Worm (Caenorhabditis elegans) whole organism, L1 larva: ENCODE data around the gene gpla-1.

Source experiments
- C04F5.9 ChIP-seq: sonication (generic microtip); optimal IDR thresholded peaks from 2 replicates; lab custom pipeline; 2016; ENCODE audit warnings: missing genetic modification characterization, missing compliant biosample characterization
- C16A3.4 ChIP-seq: fragments of 150-350 bp; optimal IDR thresholded peaks from 2 replicates; lab custom pipeline; 2014; ENCODE audit warnings: missing biosample characterization, missing genetic modification characterization
- C34B4.2 ChIP-seq: sonication (generic microtip); optimal IDR thresholded peaks from 2 replicates; lab custom pipeline; 2017; ENCODE audit warnings: mild to moderate bottlenecking, missing genetic modification characterization, missing compliant biosample characterization
- Y116A8C.19 ChIP-seq: sonication (generic microtip); optimal IDR thresholded peaks from 2 replicates; lab custom pipeline; 2016; ENCODE audit warnings: missing compliant biosample characterization, missing genetic modification characterization, borderline replicate concordance
- aha-1 ChIP-seq: fragments of 150-350 bp; optimal IDR thresholded peaks from 2 replicates; lab custom pipeline; 2014; ENCODE audit warnings: missing biosample characterization, missing genetic modification characterization
- blmp-1 ChIP-seq: fragments of 150-350 bp; optimal IDR thresholded peaks from 2 replicates; lab custom pipeline; 2014; ENCODE audit warnings: missing biosample characterization, missing genetic modification characterization
- ceh-63 ChIP-seq: fragments of 200-800 bp; sonication (Bioruptor generic); optimal IDR thresholded peaks from 2 replicates; lab custom pipeline; 2018; ENCODE audit warnings: mild to moderate bottlenecking, missing genetic modification characterization, missing compliant biosample characterization
- ceh-82 ChIP-seq, 3 experiments: fragments of 150-350 bp in 1 of 3; sonication (generic microtip) in 2 of 3; optimal IDR thresholded peaks; 2 replicates each; lab custom pipeline; 2014 to 2017; ENCODE audit warnings: missing biosample characterization in 3 of 3, missing genetic modification characterization in 3 of 3
- ces-1 ChIP-seq: fragments of 150-350 bp; optimal IDR thresholded peaks from 2 replicates; lab custom pipeline; 2014; ENCODE audit warnings: missing biosample characterization, missing genetic modification reagents, missing genetic modification characterization
- dpl-1 ChIP-seq, 3 experiments: fragments of 150-350 bp in 2 of 3; sonication (generic microtip) in 1 of 3; optimal IDR thresholded peaks; 2 replicates each; lab custom pipeline; 2014 to 2017; ENCODE audit warnings: missing biosample characterization in 3 of 3, missing genetic modification characterization in 3 of 3, missing genetic modification reagents in 3 of 3
- efl-1 ChIP-seq, 4 experiments: fragments of 150-350 bp; optimal IDR thresholded peaks in 3 of 4; peaks in 1 of 4; 1 replicate in 1 of 4; 2 replicates in 3 of 4; lab custom pipeline; 2014; ENCODE audit warnings: missing biosample characterization in 2 of 4, missing genetic modification characterization in 2 of 4, missing genetic modification reagents in 2 of 4
- efl-3 ChIP-seq: fragments of 200-800 bp; sonication (Bioruptor generic); optimal IDR thresholded peaks from 2 replicates; lab custom pipeline; 2018; ENCODE audit warnings: mild to moderate bottlenecking, missing genetic modification characterization, missing compliant biosample characterization
- egl-27 ChIP-seq, 2 experiments: fragments of 150-350 bp in 1 of 2; sonication (generic microtip); optimal IDR thresholded peaks; 3 replicates each; lab custom pipeline; 2017 to 2018; ENCODE audit warnings: missing biosample characterization in 2 of 2, missing genetic modification characterization in 2 of 2, missing genetic modification reagents in 2 of 2
- elt-2 ChIP-seq: sonication (generic microtip); optimal IDR thresholded peaks from 2 replicates; lab custom pipeline; 2016; ENCODE audit warnings: missing genetic modification characterization, mild to moderate bottlenecking, inconsistent platforms, missing compliant biosample characterization, missing genetic modification reagents
- fkh-4 ChIP-seq: sonication (generic microtip); optimal IDR thresholded peaks from 2 replicates; lab custom pipeline; 2016; ENCODE audit warnings: missing compliant biosample characterization, missing genetic modification characterization, borderline replicate concordance
- fos-1 ChIP-seq: fragments of 150-350 bp; optimal IDR thresholded peaks from 2 replicates; lab custom pipeline; 2014; ENCODE audit warnings: missing biosample characterization, missing genetic modification characterization
- grh-1 ChIP-seq: fragments of 200-800 bp; sonication (Bioruptor generic); IDR thresholded peaks from 2 replicates; pipeline ENCODE4 v1.3.6; 2022; ENCODE audit warnings: missing genetic modification reagents, missing genetic modification characterization, missing compliant biosample characterization
- hlh-17 ChIP-seq: fragments of 200-800 bp; sonication (Bioruptor generic); optimal IDR thresholded peaks from 2 replicates; lab custom pipeline; 2018; ENCODE audit warnings: missing genetic modification characterization, mild to moderate bottlenecking, missing compliant biosample characterization, moderate library complexity, borderline replicate concordance
- hpl-2 ChIP-seq: fragments of 150-350 bp; optimal IDR thresholded peaks from 2 replicates; lab custom pipeline; 2014; ENCODE audit warnings: missing biosample characterization, missing genetic modification reagents, missing genetic modification characterization
- isw-1 ChIP-seq: fragments of 200-800 bp; sonication (Bioruptor generic); IDR thresholded peaks from 2 replicates; pipeline ENCODE4 v1.3.6; 2022; ENCODE audit warnings: missing genetic modification characterization, missing compliant biosample characterization
- lin-14 ChIP-seq: fragments of 200-800 bp; sonication (Bioruptor generic); optimal IDR thresholded peaks from 2 replicates; lab custom pipeline; 2018; ENCODE audit warnings: mild to moderate bottlenecking, missing genetic modification characterization, moderate library complexity, missing compliant biosample characterization
- lin-15B ChIP-seq: fragments of 150-350 bp; sonication (generic microtip); optimal IDR thresholded peaks from 3 replicates; lab custom pipeline; 2014; ENCODE audit warnings: missing biosample characterization, missing genetic modification characterization
- lin-35 ChIP-seq, 2 experiments: fragments of 150-350 bp; optimal IDR thresholded peaks; 2 replicates each; lab custom pipeline; 2014; ENCODE audit warnings: missing biosample characterization in 2 of 2, missing genetic modification characterization in 2 of 2, missing genetic modification reagents in 2 of 2
- lin-39 ChIP-seq: fragments of 150-350 bp; optimal IDR thresholded peaks from 2 replicates; lab custom pipeline; 2014; ENCODE audit warnings: missing biosample characterization, missing genetic modification reagents, missing genetic modification characterization
- lsy-2 ChIP-seq, 2 experiments: fragments of 150-350 bp; optimal IDR thresholded peaks; 2 replicates each; lab custom pipeline; 2014; ENCODE audit warnings: missing biosample characterization in 2 of 2, missing genetic modification characterization in 2 of 2
- mdl-1 ChIP-seq, 2 experiments: fragments of 150-350 bp; optimal IDR thresholded peaks; 2 replicates each; lab custom pipeline; 2014 to 2017; ENCODE audit warnings: missing biosample characterization in 2 of 2, missing genetic modification characterization in 2 of 2, inconsistent platforms in 1 of 2
- mef-2 ChIP-seq: fragments of 150-350 bp; optimal IDR thresholded peaks from 2 replicates; lab custom pipeline; 2014; ENCODE audit warnings: missing biosample characterization, missing genetic modification characterization
- mep-1 ChIP-seq: fragments of 150-350 bp; optimal IDR thresholded peaks from 2 replicates; lab custom pipeline; 2014; ENCODE audit warnings: missing biosample characterization, missing genetic modification characterization
- nhr-12 ChIP-seq: sonication (generic microtip); optimal IDR thresholded peaks from 2 replicates; lab custom pipeline; 2017; ENCODE audit warnings: missing biosample characterization, missing genetic modification characterization
- nhr-19 ChIP-seq: fragments of 200-800 bp; sonication (Bioruptor generic); conservative IDR thresholded peaks from 2 replicates; pipeline ENCODE4 v1.3.6; 2022; ENCODE audit warnings: missing genetic modification characterization, missing compliant biosample characterization
- nhr-20 ChIP-seq: sonication (generic microtip); optimal IDR thresholded peaks from 2 replicates; lab custom pipeline; 2016; ENCODE audit warnings: mild to moderate bottlenecking, missing genetic modification characterization, missing compliant biosample characterization
- nhr-237 ChIP-seq: fragments of 150-350 bp; optimal IDR thresholded peaks from 2 replicates; lab custom pipeline; 2014; ENCODE audit warnings: missing biosample characterization, missing genetic modification characterization
- nhr-28 ChIP-seq: fragments of 150-350 bp; optimal IDR thresholded peaks from 2 replicates; lab custom pipeline; 2014; ENCODE audit warnings: missing biosample characterization, missing genetic modification characterization
- nhr-47 ChIP-seq: sonication (generic microtip); optimal IDR thresholded peaks from 2 replicates; lab custom pipeline; 2016; ENCODE audit warnings: mild to moderate bottlenecking, missing genetic modification characterization, moderate library complexity, missing compliant biosample characterization
- nhr-76 ChIP-seq: sonication (generic microtip); optimal IDR thresholded peaks from 2 replicates; lab custom pipeline; 2017; ENCODE audit warnings: missing biosample characterization, missing genetic modification characterization
- nhr-85 ChIP-seq: sonication (generic microtip); peaks from one replicate; lab custom pipeline; 2016; ENCODE audit warnings: missing genetic modification characterization, inconsistent platforms, missing compliant biosample characterization
- nhr-90 ChIP-seq: sonication (generic microtip); optimal IDR thresholded peaks from 2 replicates; lab custom pipeline; 2016; ENCODE audit warnings: mild to moderate bottlenecking, missing genetic modification characterization, missing compliant biosample characterization; ENCODE audit not compliant: poor library complexity
- pag-3 ChIP-seq: sonication (generic microtip); optimal IDR thresholded peaks from 2 replicates; lab custom pipeline; 2017; ENCODE audit warnings: missing genetic modification characterization, mild to moderate bottlenecking, missing compliant biosample characterization, antibody characterized with exemption, borderline replicate concordance; ENCODE audit not compliant: insufficient read depth
- pax-3 ChIP-seq: fragments of 200-800 bp; sonication (Bioruptor generic); optimal IDR thresholded peaks from 2 replicates; lab custom pipeline; 2018; ENCODE audit warnings: mild to moderate bottlenecking, missing genetic modification characterization, moderate library complexity, missing compliant biosample characterization
- rnt-1 ChIP-seq: sonication (generic microtip); optimal IDR thresholded peaks from 2 replicates; lab custom pipeline; 2016; ENCODE audit warnings: mild to moderate bottlenecking, missing genetic modification characterization, moderate library complexity, missing compliant biosample characterization
- snu-23 ChIP-seq: sonication (generic microtip); optimal IDR thresholded peaks from 2 replicates; lab custom pipeline; 2016; ENCODE audit warnings: missing genetic modification characterization, missing compliant biosample characterization
- sup-37 ChIP-seq: fragments of 200-800 bp; sonication (Bioruptor generic); optimal IDR thresholded peaks from 2 replicates; lab custom pipeline; 2018; ENCODE audit warnings: mild to moderate bottlenecking, missing genetic modification characterization, missing compliant biosample characterization
- tlp-1 ChIP-seq: fragments of 150-350 bp; optimal IDR thresholded peaks from 2 replicates; lab custom pipeline; 2014; ENCODE audit warnings: missing biosample characterization, missing genetic modification characterization
- unc-130 ChIP-seq: fragments of 150-350 bp; optimal IDR thresholded peaks from 2 replicates; lab custom pipeline; 2017; ENCODE audit warnings: missing biosample characterization, missing genetic modification characterization, inconsistent platforms
- unc-30 ChIP-seq: sonication (generic microtip); optimal IDR thresholded peaks from 2 replicates; lab custom pipeline; 2017; ENCODE audit warnings: missing biosample characterization, missing genetic modification characterization
- unc-62 ChIP-seq: fragments of 150-350 bp; optimal IDR thresholded peaks from 2 replicates; lab custom pipeline; 2014; ENCODE audit warnings: missing biosample characterization, missing genetic modification reagents, missing genetic modification characterization
- unc-98 ChIP-seq: fragments of 200-800 bp; sonication (Bioruptor generic); IDR thresholded peaks from 2 replicates; pipeline ENCODE4 v1.3.6; 2022; ENCODE audit warnings: missing genetic modification characterization, missing compliant biosample characterization
- ztf-11 ChIP-seq, 2 experiments: sonication (generic microtip); optimal IDR thresholded peaks; 2 replicates each; lab custom pipeline; 2016 to 2017; ENCODE audit warnings: missing genetic modification characterization in 2 of 2, missing biosample characterization in 1 of 2, missing compliant biosample characterization in 1 of 2

Gene gpla-1

DNA sequence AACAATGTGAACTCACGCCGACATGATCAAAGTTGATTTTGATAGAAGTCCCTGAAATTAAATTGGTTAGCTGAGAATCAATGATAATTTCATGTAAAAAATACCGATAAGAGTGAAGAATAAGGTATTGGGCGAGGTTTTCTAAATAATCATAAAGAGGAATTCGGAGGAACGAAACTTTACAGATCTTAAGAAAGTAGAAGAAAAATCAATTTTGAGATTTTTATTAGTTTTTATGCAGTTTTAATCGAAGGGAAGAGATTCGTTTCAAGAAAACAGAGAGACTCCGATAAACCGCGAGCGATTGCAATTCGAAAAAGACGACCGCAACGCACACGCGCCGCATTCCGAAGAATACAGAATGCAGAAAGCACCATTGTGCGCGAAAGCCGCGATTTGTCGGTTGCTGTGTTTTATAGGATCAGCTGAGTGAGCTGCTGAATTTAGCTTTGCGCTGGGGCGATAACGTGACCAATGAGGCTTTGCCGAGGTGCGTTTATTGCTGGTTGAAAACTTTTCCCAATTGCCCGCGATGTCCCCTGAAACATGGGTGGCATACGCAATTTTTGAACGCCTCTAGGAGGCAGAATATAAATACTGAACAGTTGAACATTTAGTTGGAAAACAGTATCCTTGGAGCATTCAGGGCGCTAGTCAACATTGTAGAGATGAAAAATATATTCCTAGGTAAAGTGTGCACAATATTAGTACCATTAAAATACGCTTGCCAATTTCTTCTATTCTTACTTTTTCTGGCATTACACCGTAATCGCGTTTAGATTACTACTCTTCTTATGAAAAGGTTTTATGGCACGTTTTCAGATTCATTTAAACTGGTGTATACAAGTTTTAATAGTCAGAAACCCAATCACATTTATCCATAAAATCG, 42.3 kb upstream of the gpla-1 start, which contains the start of gene snr-4 (continued):
- peak; percentile 91 for TF ChIP-seq elt-2 (tag; lab: Kevin White, UChicago)
- no peak for TF ChIP-seq Y116A8C.19 (tag; lab: Kevin White, UChicago)
- TF ChIP-seq unc-130 (tag; lab: Kevin White, UChicago), result peak; percentile 66
- TF ChIP-seq nhr-85 (tag; lab: Kevin White, UChicago), result peak; percentile 98
- peak in 1 of 2 experiments; percentile 76 for TF ChIP-seq egl-27 (tag; optimal IDR thresholded peaks at IDR 0.05; lab: Kevin White, UChicago)
- TF ChIP-seq efl-3 (GFP tag; lab: Kevin White, UChicago), result peak; percentile 68
- TF ChIP-seq ceh-63 (GFP tag; lab: Kevin White, UChicago), result peak; percentile 89
- peak; percentile 84 for TF ChIP-seq C16A3.4 (tag; lab: Kevin White, UChicago)
- TF ChIP-seq lin-35 (GFP tag; optimal IDR thresholded peaks at IDR 0.05; lab: Kevin White, UChicago), result peak; percentile 85 to 90
- peak in 1 of 2 experiments; percentile 91 for TF ChIP-seq ztf-11 (tag; optimal IDR thresholded peaks at IDR 0.05; lab: Kevin White, UChicago)
- peak; percentile 76 for TF ChIP-seq nhr-237
- TF ChIP-seq snu-23 (GFP tag; lab: Kevin White, UChicago), result peak; percentile 97
- TF ChIP-seq pax-3, result peak; percentile 98
- TF ChIP-seq lin-39 (tag; lab: Kevin White, UChicago), result peak; percentile 86
- peak; percentile 36 for TF ChIP-seq pag-3 (tag; lab: Kevin White, UChicago)
- TF ChIP-seq nhr-47, result peak; percentile 98
- peak; percentile 98 for TF ChIP-seq grh-1
- TF ChIP-seq lin-14 (GFP tag; lab: Kevin White, UChicago), result peak; percentile 95
- TF ChIP-seq unc-98 (GFP tag; lab: Robert Waterston, UW), result peak; percentile 68; the same call in 1 of the 2 replicates
- TF ChIP-seq unc-30 (tag; lab: Kevin White, UChicago), result no peak
- peak; percentile 77 for TF ChIP-seq C04F5.9 (tag; lab: Kevin White, UChicago)
- TF ChIP-seq nhr-90 (tag; lab: Kevin White, UChicago), result peak; percentile 98
- peak; percentile 93 for TF ChIP-seq lin-15B (tag; lab: Kevin White, UChicago)
- peak; percentile 97 for TF ChIP-seq rnt-1
- peak; percentile 79 to 83 (median 83) for TF ChIP-seq dpl-1 (GFP tag; optimal IDR thresholded peaks at IDR 0.05; lab: Kevin White, UChicago)
- TF ChIP-seq fkh-4 (tag; lab: Kevin White, UChicago), result peak; percentile 69
- peak; percentile 98 for TF ChIP-seq nhr-19
- peak; percentile 96 for TF ChIP-seq isw-1 (GFP tag; lab: Robert Waterston, UW)
- TF ChIP-seq nhr-28, result no peak
- peak; percentile 23 for TF ChIP-seq C34B4.2
- TF ChIP-seq hlh-17 (GFP tag; lab: Kevin White, UChicago), result no peak
- TF ChIP-seq aha-1 (tag; lab: Kevin White, UChicago), result no peak
- peak; percentile 96 to 97 (median 96) for TF ChIP-seq ceh-82 (tag; optimal IDR thresholded peaks at IDR 0.05; lab: Kevin White, UChicago)
- peak; percentile 92 for TF ChIP-seq fos-1
- no peak for TF ChIP-seq tlp-1 (tag; lab: Kevin White, UChicago)
- TF ChIP-seq lsy-2 (tag; optimal IDR thresholded peaks at IDR 0.05; lab: Kevin White, UChicago), result peak; percentile 87 to 92
- peak; percentile 84 for TF ChIP-seq mep-1 (tag; lab: Kevin White, UChicago)
- no peak for TF ChIP-seq ces-1 (GFP tag; lab: Kevin White, UChicago)
- peak; percentile 96 for TF ChIP-seq nhr-20 (tag; lab: Kevin White, UChicago)
- peak; percentile 87 for TF ChIP-seq hpl-2 (GFP tag; lab: Kevin White, UChicago)
- peak; percentile 91 to 96 for TF ChIP-seq efl-1 (optimal IDR thresholded peaks at IDR 0.05; lab: Kevin White, UChicago)
- peak; percentile 83 to 99 for TF ChIP-seq efl-1 (GFP tag; optimal IDR thresholded peaks at IDR 0.05 in 1 of 2; lab: Kevin White, UChicago)
- peak; percentile 36 for TF ChIP-seq mef-2
- TF ChIP-seq nhr-76 (tag; lab: Kevin White, UChicago), result peak; percentile 37
- TF ChIP-seq mdl-1 (tag; optimal IDR thresholded peaks at IDR 0.05; lab: Kevin White, UChicago), result peak in 1 of 2 experiments; percentile 91
- no peak for TF ChIP-seq blmp-1 (tag; lab: Kevin White, UChicago)
- TF ChIP-seq sup-37 (GFP tag; lab: Kevin White, UChicago), result peak; percentile 89
- TF ChIP-seq nhr-12 (tag; lab: Kevin White, UChicago), result peak; percentile 20
- peak; percentile 60 for TF ChIP-seq unc-62 (GFP tag; lab: Kevin White, UChicago)
